Worm (Caenorhabditis elegans) whole organism, L3 larva: ENCODE results near the gene msp-113.

Experiments used
- aly-2 ChIP-seq: fragments of 150-350 bp; optimal IDR thresholded peaks from 2 replicates; lab custom pipeline; 2014; ENCODE audit warnings: missing biosample characterization, missing genetic modification characterization
- ceh-28 ChIP-seq: fragments of 150-350 bp; optimal IDR thresholded peaks from 2 replicates; lab custom pipeline; 2014; ENCODE audit warnings: missing biosample characterization, missing genetic modification reagents, missing genetic modification characterization
- elt-3 ChIP-seq, 3 experiments: fragments of 150-350 bp in 1 of 3; sonication (generic microtip) in 2 of 3; optimal IDR thresholded peaks; 2 replicates in 2 of 3; 4 replicates in 1 of 3; lab custom pipeline; 2014 to 2017; ENCODE audit warnings: missing biosample characterization in 3 of 3, missing genetic modification characterization in 3 of 3
- fkh-2 ChIP-seq: fragments of 150-350 bp; optimal IDR thresholded peaks from 2 replicates; lab custom pipeline; 2014; ENCODE audit warnings: missing biosample characterization, missing genetic modification reagents, missing genetic modification characterization
- nhr-76 ChIP-seq: fragments of 150-350 bp; sonication (generic microtip); optimal IDR thresholded peaks from 5 replicates; lab custom pipeline; 2014; ENCODE audit warnings: missing biosample characterization, missing genetic modification characterization
- unc-62 ChIP-seq: fragments of 150-350 bp; sonication (generic microtip); optimal IDR thresholded peaks from 4 replicates; lab custom pipeline; 2014; ENCODE audit warnings: missing biosample characterization, missing genetic modification reagents, missing genetic modification characterization

- TF ChIP-seq ceh-28 (no peak), fkh-2 (tag; lab: Kevin White, UChicago) (no peak), nhr-76 (tag; lab: Kevin White, UChicago) (no peak), elt-3 (tag; optimal IDR thresholded peaks at IDR 0.05; lab: Kevin White, UChicago) (no peak), aly-2 (tag; lab: Kevin White, UChicago) (no peak), unc-62 (GFP tag; lab: Kevin White, UChicago) (no peak)
Observed at ce11 chrIV:5274123-5274581, 23.6 kb upstream of the msp-113 start, which contains the start of gene slfl-4.
